Fruit fly (Drosophila melanogaster) whole organism: ENCODE measurements around the gene Timp.

Experiments used
- CG8478 ChIP-seq: fragments of >200 bp; optimal IDR thresholded peaks from 2 replicates; lab custom pipeline; 2018; ENCODE audit warnings: inconsistent platforms
- pan ChIP-seq: fragments of >200 bp; optimal IDR thresholded peaks from 2 replicates; lab custom pipeline; 2017

DNA sequence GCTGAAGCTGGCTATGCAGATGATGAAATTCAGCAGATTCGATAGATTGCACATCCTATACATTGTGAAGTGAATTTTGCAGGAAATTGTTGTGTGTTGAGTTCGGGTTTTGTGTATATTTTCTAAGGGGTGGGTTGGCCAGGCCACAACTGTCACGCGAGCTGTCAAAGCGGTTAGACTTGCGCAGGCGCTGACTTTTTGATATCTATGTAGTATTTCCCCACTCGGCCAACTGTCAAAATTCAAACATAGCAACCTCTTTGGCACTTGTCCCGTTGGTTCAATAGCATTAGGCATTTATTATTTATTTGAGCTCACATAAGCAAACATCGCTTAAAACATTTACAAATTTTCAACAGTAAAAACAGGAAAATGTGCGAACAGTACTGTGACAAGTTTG, 11.8 kb upstream of the Timp start, which contains the start of the genes CG12817 and CG34107:
- TF ChIP-seq CG8478 (no peak), pan (lab: Kevin White, UChicago) (no peak)
